Worm (Caenorhabditis elegans): ENCODE data around the gene F41H8.1.
A peak's percentile ranks its signal among the peaks of the same experiment; 100 is the strongest.

Gene F41H8.1

ce11 chrV:833368-833767, at the start of gene F41H8.1:
Gene F41H8.1, plus strand, starts transcription at chrV:833668.
- TF ChIP-seq nfya-2 (GFP tag; IDR thresholded peaks at IDR 0.05) = no peak

ce11 chrV:794092-794491, 39.4 kb upstream of the F41H8.1 start:
- TF ChIP-seq ceh-58 (GFP tag; IDR thresholded peaks at IDR 0.05) (0 out of 2 replicates have a peak, but pooled peaks have one; percentile 59), akir-1 (GFP tag; optimal IDR thresholded peaks at IDR 0.05) (no peak)

ce11 chrV:797241-797640, 36.2 kb upstream of the F41H8.1 start:
- TF ChIP-seq snpc-4 (GFP tag; optimal IDR thresholded peaks at IDR 0.05) (no peak), snpc-4 (tag; optimal IDR thresholded peaks at IDR 0.05) (peak in 3 of 4 experiments; percentile 37 to 82 (median 78)), hmg-20 (GFP tag; IDR thresholded peaks at IDR 0.05) (no peak), snpc-1.1 (tag; optimal IDR thresholded peaks at IDR 0.05; ENCODE audit: insufficient read depth) (peak; percentile 3), attf-5 (GFP tag; optimal IDR thresholded peaks at IDR 0.05) (no peak), hlh-26 (GFP tag; conservative IDR thresholded peaks at IDR 0.05) (no peak), cebp-1 (GFP tag; IDR thresholded peaks at IDR 0.05) (no peak), cebp-1 (tag; optimal IDR thresholded peaks at IDR 0.05) (no peak), lsy-27 (tag; optimal IDR thresholded peaks at IDR 0.05; ENCODE audit: borderline replicate concordance, insufficient read depth) (no peak), rpc-1 (optimal IDR thresholded peaks at IDR 0.05) (no peak), rpc-1 (tag; optimal IDR thresholded peaks at IDR 0.05) (no peak)

- TF ChIP-seq rpc-1 (optimal IDR thresholded peaks at IDR 0.05) (no peak), rpc-1 (tag; optimal IDR thresholded peaks at IDR 0.05) (no peak), zfh-2 (GFP tag; conservative IDR thresholded peaks at IDR 0.05) (no peak), dpff-1 (tag; optimal IDR thresholded peaks at IDR 0.05) (no peak), F33H1.4 (GFP tag; IDR thresholded peaks at IDR 0.05) (no peak), tlf-1 (GFP tag; optimal IDR thresholded peaks at IDR 0.05) (no peak), F10E7.11 (tag; optimal IDR thresholded peaks at IDR 0.05) (no peak), snpc-1.3 (tag; optimal IDR thresholded peaks at IDR 0.05; ENCODE audit: insufficient read depth) (no peak), F37B4.10 (GFP tag; IDR thresholded peaks at IDR 0.05) (no peak), mel-28 (tag; optimal IDR thresholded peaks at IDR 0.05; ENCODE audit: borderline replicate concordance) (no peak), die-1 (tag; optimal IDR thresholded peaks at IDR 0.05) (no peak), lir-1 (GFP tag; conservative IDR thresholded peaks at IDR 0.05) (no peak), athp-1 (tag; optimal IDR thresholded peaks at IDR 0.05) (no peak), F57A8.1 (GFP tag; optimal IDR thresholded peaks at IDR 0.05) (no peak), madf-3 (GFP tag; IDR thresholded peaks at IDR 0.05) (no peak), let-607 (tag; optimal IDR thresholded peaks at IDR 0.05) (no peak), ztf-26 (tag; optimal IDR thresholded peaks at IDR 0.05) (no peak), ceh-58 (GFP tag; IDR thresholded peaks at IDR 0.05) (no peak), F55B11.4 (tag; optimal IDR thresholded peaks at IDR 0.05; ENCODE audit: borderline replicate concordance, insufficient read depth) (no peak), hrde-1 (tag; optimal IDR thresholded peaks at IDR 0.05; ENCODE audit: borderline replicate concordance) (no peak)
Observed at ce11 chrV:800271-800670, 33.2 kb upstream of the F41H8.1 start.

ce11 chrV:801555-802060, 31.9 kb upstream of the F41H8.1 start:
- TF ChIP-seq ccch-3 (GFP tag; optimal IDR thresholded peaks at IDR 0.05) (no peak), madf-10 (tag; optimal IDR thresholded peaks at IDR 0.05) (no peak)
